Worm (Caenorhabditis elegans) whole organism, L3 larva: ENCODE results near the gene T24H10.1.

Experiments
- elt-1 ChIP-seq: fragments of 150-350 bp; optimal IDR thresholded peaks from 2 replicates; lab custom pipeline; 2014; ENCODE audit warnings: missing biosample characterization, missing genetic modification characterization
- jun-1 ChIP-seq: fragments of 150-350 bp; optimal IDR thresholded peaks from 2 replicates; lab custom pipeline; 2014; ENCODE audit warnings: missing biosample characterization, missing genetic modification reagents, missing genetic modification characterization
- snpc-4 ChIP-seq: fragments of 150-350 bp; optimal IDR thresholded peaks from 2 replicates; lab custom pipeline; 2014; ENCODE audit warnings: missing biosample characterization, missing genetic modification characterization

DNA sequence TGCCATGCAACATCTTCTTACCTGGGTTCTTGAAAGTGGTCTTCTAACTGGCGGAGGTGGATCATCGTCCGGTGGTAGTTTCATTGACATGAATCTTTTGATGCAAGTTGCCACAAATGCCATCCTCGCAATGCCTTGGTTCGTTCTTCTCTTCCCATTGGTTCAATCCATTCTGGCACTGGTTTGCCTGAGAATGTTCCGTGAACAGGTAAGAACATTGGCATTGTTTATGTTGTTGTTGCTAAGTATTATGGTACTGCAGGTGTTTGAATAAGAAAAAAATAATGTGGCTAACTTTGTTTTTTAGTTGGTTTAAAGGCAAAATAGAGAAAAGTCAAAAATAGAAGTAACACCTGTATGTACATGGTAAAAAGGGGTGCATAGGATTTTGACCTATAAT, 44.6 kb downstream of the T24H10.1 start:
- TF ChIP-seq snpc-4 (tag; lab: Kevin White, UChicago) (no peak), elt-1 (tag; lab: Kevin White, UChicago) (no peak), jun-1 (tag; lab: Kevin White, UChicago) (no peak)
